Worm (Caenorhabditis elegans) whole organism, L4/young adult: ENCODE results near the gene C31H2.4.

ENCODE experiments used
- W03F9.2 ChIP-seq: fragments of 150-350 bp; optimal IDR thresholded peaks from 2 replicates; lab custom pipeline; 2014; ENCODE audit warnings: missing biosample characterization, missing genetic modification characterization
- dao-5 ChIP-seq: sonication (generic microtip); optimal IDR thresholded peaks from 2 replicates; lab custom pipeline; 2016; ENCODE audit warnings: missing genotype, missing genetic modification characterization, moderate library complexity, missing compliant biosample characterization
- him-1 ChIP-seq: sonication (generic microtip); optimal IDR thresholded peaks from 2 replicates; lab custom pipeline; 2016; ENCODE audit warnings: missing genotype, missing genetic modification reagents, missing genetic modification characterization, missing compliant biosample characterization

- TF ChIP-seq him-1 (no peak), dao-5 (tag; lab: Kevin White, UChicago) (no peak), W03F9.2 (no peak)
These were observed 50.3 kb downstream of the C31H2.4 start, which contains the start of gene C42D8.1 for ce11 chrX:5109130-5109529.
